Fruit fly (Drosophila melanogaster): ENCODE results near the gene elm.

DNA sequence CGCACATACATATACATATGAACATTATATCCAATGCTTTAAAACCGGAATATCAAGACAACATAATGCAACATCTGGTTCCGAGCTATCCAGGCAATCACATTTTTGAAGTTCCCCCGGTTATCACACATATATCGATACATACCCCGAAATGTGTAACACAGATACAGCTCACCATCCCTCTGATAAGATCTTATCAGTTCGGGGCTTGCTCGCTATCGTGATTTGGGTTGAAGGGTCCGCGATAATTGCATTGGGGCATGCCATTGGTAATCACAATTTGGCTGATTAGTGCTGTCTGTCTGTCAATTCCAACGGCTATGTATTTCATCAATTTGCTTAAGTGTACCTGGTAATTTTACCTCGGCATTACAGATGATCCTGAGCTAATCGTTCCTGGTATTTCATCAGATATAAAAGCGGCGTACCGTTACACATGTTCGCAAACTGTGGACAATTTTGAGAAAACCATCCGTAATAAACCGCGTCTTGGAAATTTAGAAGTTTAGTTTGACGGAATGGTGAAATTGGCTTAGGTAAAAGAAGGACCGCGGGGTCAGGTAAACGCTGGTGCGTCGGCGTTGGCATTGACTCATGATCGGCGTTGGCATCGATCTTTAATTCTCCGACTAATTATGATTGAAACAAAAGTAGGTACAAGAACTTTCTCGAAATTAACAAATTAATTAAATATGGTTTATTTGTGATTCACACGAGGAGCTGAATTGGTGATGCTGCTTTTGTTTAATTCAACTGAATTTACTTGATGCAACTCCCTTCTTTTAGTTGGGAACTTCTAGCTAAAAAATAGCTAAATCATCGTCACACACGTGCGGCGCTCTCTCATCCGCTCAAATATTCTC is 17.4 kb upstream of the elm start:
- TF ChIP-seq Rel (GFP tag; optimal IDR thresholded peaks at IDR 0.05), result no peak
- peak; percentile 46 for TF ChIP-seq Rel (tag; optimal IDR thresholded peaks at IDR 0.05)
- no peak for TF ChIP-seq N (GFP tag; optimal IDR thresholded peaks at IDR 0.05)
- peak; percentile 79 for TF ChIP-seq Myc (optimal IDR thresholded peaks at IDR 0.05)
- no peak for TF ChIP-seq fru (GFP tag; optimal IDR thresholded peaks at IDR 0.05)
- no peak for TF ChIP-seq psq (GFP tag; optimal IDR thresholded peaks at IDR 0.05)
- no peak for TF ChIP-seq Abd-B (GFP tag; optimal IDR thresholded peaks at IDR 0.05)
- no peak for TF ChIP-seq lola (GFP tag; optimal IDR thresholded peaks at IDR 0.05)

Data from whole organism, wandering third instar larva.